Fruit fly (Drosophila melanogaster): Measurements from ENCODE around the gene CG10616.

CG10616 gene

dm6 chr3L:12484948-12485347 lies 13.4 kb downstream of the CG10616 start, which contains the start of gene CG10663 (continued):
- TF ChIP-seq CG12104 (GFP tag; optimal IDR thresholded peaks at IDR 0.05) (no peak), CG6175 (GFP tag; IDR thresholded peaks at IDR 0.05) (0 out of 3 replicates have a peak, but pooled peaks have one; percentile 15), onecut (GFP tag; IDR thresholded peaks at IDR 0.05) (0 out of 2 replicates have a peak, but pooled peaks have one; percentile 25), CG11247 (GFP tag; IDR thresholded peaks at IDR 0.05) (no peak), C15 (GFP tag; IDR thresholded peaks at IDR 0.05) (no peak), run (tag; optimal IDR thresholded peaks at IDR 0.05) (no peak), CG18262 (tag; optimal IDR thresholded peaks at IDR 0.05) (no peak), YL-1 (GFP tag; optimal IDR thresholded peaks at IDR 0.05) (no peak), Vsx1 (GFP tag; optimal IDR thresholded peaks at IDR 0.05) (no peak), CkIIα-i1 (GFP tag; IDR thresholded peaks at IDR 0.05) (no peak), fru (optimal IDR thresholded peaks at IDR 0.05) (no peak), CG17829 (tag; optimal IDR thresholded peaks at IDR 0.05) (no peak), HLH4C (GFP tag; IDR thresholded peaks at IDR 0.05; ENCODE audit: partially characterized antibody) (peak; percentile 53; the same call in 2 of the 3 replicates), CG7987 (GFP tag; optimal IDR thresholded peaks at IDR 0.05) (no peak), CG4328 (GFP tag; optimal IDR thresholded peaks at IDR 0.05) (no peak), CG15011 (GFP tag; optimal IDR thresholded peaks at IDR 0.05) (no peak), gfzf (GFP tag; optimal IDR thresholded peaks at IDR 0.05) (no peak), Sry-β (GFP tag; optimal IDR thresholded peaks at IDR 0.05) (no peak), Mes4 (GFP tag; optimal IDR thresholded peaks at IDR 0.05) (no peak), Med (GFP tag) (peak; percentile 87), CG11085 (GFP tag; IDR thresholded peaks at IDR 0.05) (no peak), CG14860 (GFP tag; IDR thresholded peaks at IDR 0.05; ENCODE audit: partially characterized antibody) (peak; percentile 45; the same call in 2 of the 3 replicates), HmgZ (tag; optimal IDR thresholded peaks at IDR 0.05) (no peak), Ada2b (GFP tag; IDR thresholded peaks at IDR 0.05) (peak; percentile 28), Elba2 (GFP tag; optimal IDR thresholded peaks at IDR 0.05) (no peak), Sin3A (optimal IDR thresholded peaks at IDR 0.05) (no peak), CG18764 (GFP tag; optimal IDR thresholded peaks at IDR 0.05) (no peak), CG1602 (GFP tag; optimal IDR thresholded peaks at IDR 0.05) (no peak), Atf-2 (GFP tag; optimal IDR thresholded peaks at IDR 0.05) (no peak), CG6813 (GFP tag; optimal IDR thresholded peaks at IDR 0.05) (no peak), jing (GFP tag; optimal IDR thresholded peaks at IDR 0.05) (no peak), ewg (GFP tag; optimal IDR thresholded peaks at IDR 0.05) (no peak), Bteb2 (GFP tag; optimal IDR thresholded peaks at IDR 0.05) (no peak), Gsc (GFP tag; IDR thresholded peaks at IDR 0.05) (no peak), ash1 (GFP tag; optimal IDR thresholded peaks at IDR 0.05) (no peak), wor (GFP tag; IDR thresholded peaks at IDR 0.05) (no peak), CG12744 (GFP tag; optimal IDR thresholded peaks at IDR 0.05) (no peak), CG8944 (GFP tag; optimal IDR thresholded peaks at IDR 0.05) (no peak), Six4 (GFP tag; optimal IDR thresholded peaks at IDR 0.05) (no peak), croc (GFP tag; conservative IDR thresholded peaks at IDR 0.05) (no peak), CG8388 (GFP tag; optimal IDR thresholded peaks at IDR 0.05) (no peak), ab (GFP tag; optimal IDR thresholded peaks at IDR 0.05) (no peak), CG12299 (tag; optimal IDR thresholded peaks at IDR 0.05) (no peak), corto (GFP tag; optimal IDR thresholded peaks at IDR 0.05) (no peak), CG2889 (GFP tag; IDR thresholded peaks at IDR 0.05) (no peak), CG4854 (GFP tag; optimal IDR thresholded peaks at IDR 0.05) (no peak), CG12155 (GFP tag; optimal IDR thresholded peaks at IDR 0.05) (no peak), Dref (GFP tag; IDR thresholded peaks at IDR 0.05) (no peak), CG17912 (GFP tag; optimal IDR thresholded peaks at IDR 0.05) (no peak), Nf-YC (tag; optimal IDR thresholded peaks at IDR 0.05) (no peak), en (GFP tag; optimal IDR thresholded peaks at IDR 0.05) (no peak), eyg (GFP tag; optimal IDR thresholded peaks at IDR 0.05) (peak; percentile 8), Scr (GFP tag; IDR thresholded peaks at IDR 0.05; ENCODE audit: partially characterized antibody) (no peak)
